Fruit fly (Drosophila melanogaster): ENCODE measurements around the gene CG33946.

CG33946 gene

dm6 chr3L:6220187-6220586 lies at the start of gene CG33946:
TSS of gene CG33946 (plus strand) at chr3L:6220578.
- TF ChIP-seq Crg-1 (GFP tag; optimal IDR thresholded peaks at IDR 0.05) (no peak), cic (GFP tag; optimal IDR thresholded peaks at IDR 0.05) (no peak), CG7101 (tag; optimal IDR thresholded peaks at IDR 0.05) (no peak), Hr96 (GFP tag; optimal IDR thresholded peaks at IDR 0.05) (no peak), Clk (GFP tag; optimal IDR thresholded peaks at IDR 0.05) (no peak), Mnt (GFP tag; optimal IDR thresholded peaks at IDR 0.05) (no peak), tj (GFP tag; optimal IDR thresholded peaks at IDR 0.05) (peak; percentile 87), bab1 (GFP tag; optimal IDR thresholded peaks at IDR 0.05) (peak; percentile 5), CG1620 (GFP tag; optimal IDR thresholded peaks at IDR 0.05) (peak; percentile 0), toe (GFP tag; optimal IDR thresholded peaks at IDR 0.05) (no peak), CG11617 (GFP tag; optimal IDR thresholded peaks at IDR 0.05) (no peak), CG12768 (GFP tag; optimal IDR thresholded peaks at IDR 0.05) (no peak), CG33017 (tag; optimal IDR thresholded peaks at IDR 0.05) (no peak), CG5204 (GFP tag; optimal IDR thresholded peaks at IDR 0.05) (no peak), pad (GFP tag; optimal IDR thresholded peaks at IDR 0.05) (no peak), CG14711 (tag; optimal IDR thresholded peaks at IDR 0.05) (no peak), ovo (GFP tag; optimal IDR thresholded peaks at IDR 0.05) (no peak), cnc (optimal IDR thresholded peaks at IDR 0.05) (no peak), CG7045 (GFP tag; optimal IDR thresholded peaks at IDR 0.05) (no peak)

- peak; percentile 37 for TF ChIP-seq CG7045 (GFP tag; optimal IDR thresholded peaks at IDR 0.05)
- no peak for TF ChIP-seq CG5204 (GFP tag; optimal IDR thresholded peaks at IDR 0.05)
- no peak for TF ChIP-seq cnc (optimal IDR thresholded peaks at IDR 0.05)
- no peak for TF ChIP-seq pad (GFP tag; optimal IDR thresholded peaks at IDR 0.05)
- no peak for TF ChIP-seq kay (GFP tag; ENCODE audit: borderline replicate concordance)
- TF ChIP-seq bab1 (GFP tag; optimal IDR thresholded peaks at IDR 0.05): no peak
- TF ChIP-seq CG33017 (tag; optimal IDR thresholded peaks at IDR 0.05): no peak
- TF ChIP-seq tj (GFP tag; optimal IDR thresholded peaks at IDR 0.05): no peak
- peak; percentile 24 for TF ChIP-seq toe (GFP tag; optimal IDR thresholded peaks at IDR 0.05)
- peak; percentile 48 for TF ChIP-seq CG14711 (tag; optimal IDR thresholded peaks at IDR 0.05)
- peak; percentile 20 for TF ChIP-seq Mnt (GFP tag; optimal IDR thresholded peaks at IDR 0.05)
- TF ChIP-seq CG1620 (GFP tag; optimal IDR thresholded peaks at IDR 0.05): peak; percentile 3
- TF ChIP-seq CG12768 (GFP tag; optimal IDR thresholded peaks at IDR 0.05): peak; percentile 32
- TF ChIP-seq Hr96 (GFP tag; optimal IDR thresholded peaks at IDR 0.05): no peak
- TF ChIP-seq CG7101 (tag; optimal IDR thresholded peaks at IDR 0.05): peak; percentile 30
- TF ChIP-seq Crg-1 (GFP tag; optimal IDR thresholded peaks at IDR 0.05): no peak
- peak; percentile 27 for TF ChIP-seq CG11617 (GFP tag; optimal IDR thresholded peaks at IDR 0.05)
- TF ChIP-seq Clk (GFP tag; optimal IDR thresholded peaks at IDR 0.05): no peak
- TF ChIP-seq ovo (GFP tag; optimal IDR thresholded peaks at IDR 0.05): no peak
- no peak for TF ChIP-seq cic (GFP tag; optimal IDR thresholded peaks at IDR 0.05)
These were observed 46.5 kb upstream of the CG33946 start, which contains the start of the genes fmt and CG7376 for dm6 chr3L:6173826-6174255. TSS of gene fmt (minus strand) at chr3L:6173880. TSS of gene CG7376 (plus strand) at chr3L:6174248.

- TF ChIP-seq Hr96 (GFP tag; optimal IDR thresholded peaks at IDR 0.05) (peak; percentile 68), CG11617 (GFP tag; optimal IDR thresholded peaks at IDR 0.05) (peak; percentile 75), pad (GFP tag; optimal IDR thresholded peaks at IDR 0.05) (peak; percentile 70), bab1 (GFP tag; optimal IDR thresholded peaks at IDR 0.05) (peak; percentile 61), CG14711 (tag; optimal IDR thresholded peaks at IDR 0.05) (peak; percentile 76), toe (GFP tag; optimal IDR thresholded peaks at IDR 0.05) (peak; percentile 79), ovo (GFP tag; optimal IDR thresholded peaks at IDR 0.05) (peak; percentile 52), CG1620 (GFP tag; optimal IDR thresholded peaks at IDR 0.05) (peak; percentile 82), cic (GFP tag; optimal IDR thresholded peaks at IDR 0.05) (peak; percentile 23), CG33017 (tag; optimal IDR thresholded peaks at IDR 0.05) (peak; percentile 45), cnc (optimal IDR thresholded peaks at IDR 0.05) (no peak), kay (GFP tag; ENCODE audit: borderline replicate concordance) (no peak), CG5204 (GFP tag; optimal IDR thresholded peaks at IDR 0.05) (no peak), Clk (GFP tag; optimal IDR thresholded peaks at IDR 0.05) (peak; percentile 52), Mnt (GFP tag; optimal IDR thresholded peaks at IDR 0.05) (peak; percentile 41), CG7101 (tag; optimal IDR thresholded peaks at IDR 0.05) (peak; percentile 77), Crg-1 (GFP tag; optimal IDR thresholded peaks at IDR 0.05) (peak; percentile 74), CG7045 (GFP tag; optimal IDR thresholded peaks at IDR 0.05) (peak; percentile 67), tj (GFP tag; optimal IDR thresholded peaks at IDR 0.05) (peak; percentile 42), CG12768 (GFP tag; optimal IDR thresholded peaks at IDR 0.05) (peak; percentile 73)
These were observed 38.6 kb upstream of the CG33946 start, which contains the start of gene CG10274 for dm6 chr3L:6181776-6182175. TSS of gene CG10274 (minus strand) at chr3L:6181829.

- TF ChIP-seq ovo (GFP tag; optimal IDR thresholded peaks at IDR 0.05) (peak; percentile 3), CG7101 (tag; optimal IDR thresholded peaks at IDR 0.05) (peak; percentile 74), kay (GFP tag; ENCODE audit: borderline replicate concordance) (no peak), CG14711 (tag; optimal IDR thresholded peaks at IDR 0.05) (peak; percentile 74), CG11617 (GFP tag; optimal IDR thresholded peaks at IDR 0.05) (peak; percentile 82), pad (GFP tag; optimal IDR thresholded peaks at IDR 0.05) (peak; percentile 54), Clk (GFP tag; optimal IDR thresholded peaks at IDR 0.05) (peak; percentile 66), bab1 (GFP tag; optimal IDR thresholded peaks at IDR 0.05) (peak; percentile 84), Mnt (GFP tag; optimal IDR thresholded peaks at IDR 0.05) (peak; percentile 100), CG1620 (GFP tag; optimal IDR thresholded peaks at IDR 0.05) (peak; percentile 76), Hr96 (GFP tag; optimal IDR thresholded peaks at IDR 0.05) (peak; percentile 65), cic (GFP tag; optimal IDR thresholded peaks at IDR 0.05) (peak; percentile 98), CG7045 (GFP tag; optimal IDR thresholded peaks at IDR 0.05) (peak; percentile 78), Crg-1 (GFP tag; optimal IDR thresholded peaks at IDR 0.05) (peak; percentile 54), CG5204 (GFP tag; optimal IDR thresholded peaks at IDR 0.05) (peak; percentile 64), CG12768 (GFP tag; optimal IDR thresholded peaks at IDR 0.05) (peak; percentile 76), cnc (optimal IDR thresholded peaks at IDR 0.05) (no peak), tj (GFP tag; optimal IDR thresholded peaks at IDR 0.05) (peak; percentile 78), toe (GFP tag; optimal IDR thresholded peaks at IDR 0.05) (peak; percentile 60), CG33017 (tag; optimal IDR thresholded peaks at IDR 0.05) (peak; percentile 75)
These were observed 35.4 kb upstream of the CG33946 start, which contains the start of the genes D19B and CG43293 for dm6 chr3L:6184884-6185438. TSS of gene D19B (minus strand) at chr3L:6184920. TSS of gene CG43293 (plus strand) at chr3L:6185189.
